Worm (Caenorhabditis elegans) whole organism, late embryonic: ENCODE results near the gene nlp-69.

Experiments used
- C38D4.7 ChIP-seq: fragments of 200-800 bp; sonication (Bioruptor generic); optimal IDR thresholded peaks from 2 replicates; lab custom pipeline; 2018; ENCODE audit warnings: mild to moderate bottlenecking, missing genetic modification characterization, moderate library complexity, missing compliant biosample characterization
- ama-1 ChIP-seq: fragments of 150-350 bp; optimal IDR thresholded peaks from 2 replicates; lab custom pipeline; 2014
- ceh-48 ChIP-seq: sonication (generic microtip); optimal IDR thresholded peaks from 2 replicates; lab custom pipeline; 2016; ENCODE audit warnings: missing genetic modification characterization, inconsistent platforms, missing compliant biosample characterization
- dmd-4 ChIP-seq: sonication (generic microtip); optimal IDR thresholded peaks from 2 replicates; lab custom pipeline; 2016; ENCODE audit warnings: borderline replicate concordance, missing genetic modification characterization, missing compliant biosample characterization
- dve-1 ChIP-seq: sonication (generic microtip); optimal IDR thresholded peaks from 2 replicates; lab custom pipeline; 2017; ENCODE audit warnings: antibody characterized with exemption, mild to moderate bottlenecking, missing genetic modification characterization, missing compliant biosample characterization
- elt-2 ChIP-seq: sonication (generic microtip); optimal IDR thresholded peaks from 2 replicates; lab custom pipeline; 2016; ENCODE audit warnings: missing genetic modification reagents, missing genetic modification characterization, missing compliant biosample characterization
- fkh-10 ChIP-seq: fragments of 150-350 bp; optimal IDR thresholded peaks from 2 replicates; lab custom pipeline; 2014; ENCODE audit warnings: missing biosample characterization, missing genetic modification reagents, missing genetic modification characterization
- hlh-15 ChIP-seq: sonication (generic microtip); optimal IDR thresholded peaks from 2 replicates; lab custom pipeline; 2016; ENCODE audit warnings: missing genetic modification characterization, missing compliant biosample characterization
- lim-6 ChIP-seq: sonication (generic microtip); optimal IDR thresholded peaks from 2 replicates; lab custom pipeline; 2016; ENCODE audit warnings: missing genetic modification characterization, missing compliant biosample characterization
- nfya-1 ChIP-seq: sonication (generic microtip); optimal IDR thresholded peaks from 2 replicates; lab custom pipeline; 2017; ENCODE audit warnings: missing genetic modification characterization, mild to moderate bottlenecking, missing compliant biosample characterization, antibody characterized with exemption, moderate library complexity
- npax-4 ChIP-seq: sonication (generic microtip); optimal IDR thresholded peaks from 2 replicates; lab custom pipeline; 2016; ENCODE audit warnings: missing genetic modification characterization, missing compliant biosample characterization
- pha-4 ChIP-seq: fragments of 150-350 bp; optimal IDR thresholded peaks from 2 replicates; lab custom pipeline; 2018; ENCODE audit warnings: missing biosample characterization, missing genetic modification reagents, missing genetic modification characterization
- sdc-2 ChIP-seq: sonication (generic microtip); optimal IDR thresholded peaks from 2 replicates; lab custom pipeline; 2016; ENCODE audit warnings: missing genotype, missing genetic modification characterization, missing compliant biosample characterization

ce11 chrV:20104417-20104816, 9.6 kb upstream of the nlp-69 start:
- TF ChIP-seq npax-4 (tag; lab: Kevin White, UChicago), result no peak
- no peak for TF ChIP-seq lim-6
- TF ChIP-seq dmd-4 (tag; lab: Kevin White, UChicago), result no peak
- TF ChIP-seq C38D4.7 (GFP tag; lab: Kevin White, UChicago), result no peak
- TF ChIP-seq sdc-2 (tag; lab: Kevin White, UChicago), result no peak
- peak; percentile 52 for TF ChIP-seq ceh-48
- no peak for TF ChIP-seq elt-2
- TF ChIP-seq dve-1, result no peak
- TF ChIP-seq pha-4 (tag; lab: Kevin White, UChicago), result no peak
- TF ChIP-seq nfya-1 (tag; lab: Kevin White, UChicago), result no peak
- no peak for TF ChIP-seq hlh-15
- TF ChIP-seq fkh-10, result no peak
- no peak for TF ChIP-seq ama-1 (lab: Kevin White, UChicago)
